Worm (Caenorhabditis elegans) whole organism, L4 larva: ENCODE data around the gene Y62E10A.24.

ENCODE experiments used
- F37D6.2 ChIP-seq: sonication (generic microtip); optimal IDR thresholded peaks from 2 replicates; lab custom pipeline; 2016; ENCODE audit warnings: mild to moderate bottlenecking, missing genetic modification characterization, missing compliant biosample characterization
- Y105C5A.15 ChIP-seq: fragments of 200-800 bp; sonication (Bioruptor generic); IDR thresholded peaks from 2 replicates; pipeline ENCODE4 v1.3.6; 2022; ENCODE audit warnings: missing genetic modification characterization, missing compliant biosample characterization
- Y75B8A.6 ChIP-seq: fragments of 200-800 bp; sonication (Bioruptor generic); IDR thresholded peaks from 2 replicates; pipeline ENCODE4 v1.3.6; 2022; ENCODE audit warnings: missing genetic modification reagents, missing genetic modification characterization, missing compliant biosample characterization
- arid-1 ChIP-seq: fragments of 200-800 bp; sonication (Bioruptor generic); conservative IDR thresholded peaks from 2 replicates; pipeline ENCODE4 v1.3.6; 2022; ENCODE audit warnings: missing genetic modification reagents, missing genetic modification characterization, missing compliant biosample characterization
- ceh-20 ChIP-seq: fragments of 200-800 bp; sonication (Bioruptor generic); IDR thresholded peaks from 2 replicates; pipeline ENCODE4 v1.3.6; 2022; ENCODE audit warnings: missing genetic modification reagents, missing genetic modification characterization, missing compliant biosample characterization
- cey-2 ChIP-seq: sonication (generic microtip); optimal IDR thresholded peaks from 3 replicates; lab custom pipeline; 2017; ENCODE audit warnings: missing genetic modification characterization, mild to moderate bottlenecking, missing compliant biosample characterization, antibody characterized with exemption, borderline replicate concordance; ENCODE audit not compliant: insufficient read depth
- daf-16 ChIP-seq, 3 experiments: sonication (generic microtip); optimal IDR thresholded peaks; 2 replicates each; lab custom pipeline; 2016 to 2017; ENCODE audit warnings: missing genetic modification characterization in 3 of 3, missing genetic modification reagents in 3 of 3, mild to moderate bottlenecking in 2 of 3, missing compliant biosample characterization in 2 of 3, missing biosample characterization in 1 of 3, moderate library complexity in 1 of 3
- daf-19 ChIP-seq: fragments of 200-800 bp; sonication (Bioruptor generic); conservative IDR thresholded peaks from 2 replicates; pipeline ENCODE4 v1.3.6; 2022; ENCODE audit warnings: missing genetic modification characterization, missing compliant biosample characterization
- dmd-8 ChIP-seq: fragments of 200-800 bp; sonication (Bioruptor generic); IDR thresholded peaks from 2 replicates; pipeline ENCODE4 v1.3.6; 2022; ENCODE audit warnings: missing genetic modification characterization, missing compliant biosample characterization
- duxl-1 ChIP-seq: sonication (generic microtip); optimal IDR thresholded peaks from 2 replicates; lab custom pipeline; 2016; ENCODE audit warnings: mild to moderate bottlenecking, missing genetic modification characterization, moderate library complexity, missing compliant biosample characterization; ENCODE audit not compliant: poor library complexity
- egl-43 ChIP-seq: fragments of 200-800 bp; sonication (Bioruptor generic); IDR thresholded peaks from 2 replicates; pipeline ENCODE4 v1.3.6; 2022; ENCODE audit warnings: missing genetic modification reagents, missing genetic modification characterization, missing compliant biosample characterization
- fkh-10 ChIP-seq: fragments of 150-350 bp; optimal IDR thresholded peaks from 2 replicates; lab custom pipeline; 2014; ENCODE audit warnings: missing biosample characterization, missing genetic modification reagents, missing genetic modification characterization
- fos-1 ChIP-seq: fragments of 150-350 bp; optimal IDR thresholded peaks from 2 replicates; lab custom pipeline; 2014; ENCODE audit warnings: missing biosample characterization, missing genetic modification characterization
- gei-8 ChIP-seq: fragments of 200-800 bp; sonication (Bioruptor generic); optimal IDR thresholded peaks from 2 replicates; lab custom pipeline; 2018; ENCODE audit warnings: mild to moderate bottlenecking, missing genetic modification characterization, missing compliant biosample characterization
- hif-1 ChIP-seq, 2 experiments: sonication (generic microtip); optimal IDR thresholded peaks; 2 replicates each; lab custom pipeline; 2016 to 2017; ENCODE audit warnings: missing compliant biosample characterization in 2 of 2, missing genetic modification characterization in 2 of 2, missing genetic modification reagents in 2 of 2, missing genotype in 2 of 2, mild to moderate bottlenecking in 1 of 2
- hlh-30 ChIP-seq: sonication (generic microtip); optimal IDR thresholded peaks from 2 replicates; lab custom pipeline; 2017; ENCODE audit warnings: antibody characterized with exemption, mild to moderate bottlenecking, missing genetic modification characterization, missing compliant biosample characterization; ENCODE audit not compliant: insufficient read depth
- hmg-1.1 ChIP-seq: fragments of 200-800 bp; sonication (Bioruptor generic); IDR thresholded peaks from 2 replicates; pipeline ENCODE4 v1.3.6; 2022; ENCODE audit warnings: missing genetic modification reagents, missing genetic modification characterization, missing compliant biosample characterization
- lim-7 ChIP-seq: fragments of 200-800 bp; sonication (Bioruptor generic); IDR thresholded peaks from 2 replicates; pipeline ENCODE4 v1.3.6; 2022; ENCODE audit warnings: missing genetic modification characterization, missing compliant biosample characterization
- lin-1 ChIP-seq: fragments of 200-800 bp; sonication (Bioruptor generic); IDR thresholded peaks from 2 replicates; pipeline ENCODE4 v1.3.6; 2022; ENCODE audit warnings: missing genetic modification reagents, missing genetic modification characterization, missing compliant biosample characterization
- lin-15B ChIP-seq: fragments of 150-350 bp; sonication (generic microtip); optimal IDR thresholded peaks from 3 replicates; lab custom pipeline; 2014; ENCODE audit warnings: missing biosample characterization, missing genetic modification characterization
- lin-38 ChIP-seq: fragments of 200-800 bp; sonication (Bioruptor generic); IDR thresholded peaks from 2 replicates; pipeline ENCODE4 v1.3.6; 2022; ENCODE audit warnings: missing genetic modification reagents, missing genetic modification characterization, missing compliant biosample characterization
- lir-3 ChIP-seq: sonication (generic microtip); optimal IDR thresholded peaks from 2 replicates; lab custom pipeline; 2016; ENCODE audit warnings: mild to moderate bottlenecking, missing genetic modification characterization, missing compliant biosample characterization
- madf-5 ChIP-seq, 2 experiments: fragments of 200-800 bp; sonication (Bioruptor generic); IDR thresholded peaks; 2 replicates each; pipeline ENCODE4 v1.3.6; 2022; ENCODE audit warnings: missing compliant biosample characterization in 2 of 2, missing genetic modification characterization in 2 of 2
- mep-1 ChIP-seq: fragments of 150-350 bp; sonication (generic microtip); optimal IDR thresholded peaks from 3 replicates; lab custom pipeline; 2014; ENCODE audit warnings: missing biosample characterization, missing genetic modification characterization
- mxl-2 ChIP-seq: fragments of 200-800 bp; sonication (Bioruptor generic); conservative IDR thresholded peaks from 2 replicates; pipeline ENCODE4 v1.3.6; 2022; ENCODE audit warnings: missing genetic modification reagents, missing genetic modification characterization, missing compliant biosample characterization
- nhr-10 ChIP-seq: fragments of 150-350 bp; optimal IDR thresholded peaks from 2 replicates; lab custom pipeline; 2014; ENCODE audit warnings: missing biosample characterization, missing genetic modification characterization
- nhr-102 ChIP-seq: sonication (generic microtip); optimal IDR thresholded peaks from 2 replicates; lab custom pipeline; 2016; ENCODE audit warnings: mild to moderate bottlenecking, missing genetic modification characterization, moderate library complexity, missing compliant biosample characterization
- nhr-11 ChIP-seq: fragments of 150-350 bp; optimal IDR thresholded peaks from 2 replicates; lab custom pipeline; 2014; ENCODE audit warnings: missing biosample characterization, missing genetic modification characterization
- nhr-111 ChIP-seq: fragments of 200-800 bp; sonication (Bioruptor generic); optimal IDR thresholded peaks from 2 replicates; lab custom pipeline; 2018; ENCODE audit warnings: mild to moderate bottlenecking, missing genetic modification characterization, missing compliant biosample characterization
- nhr-237 ChIP-seq: sonication (generic microtip); optimal IDR thresholded peaks from 2 replicates; lab custom pipeline; 2017; ENCODE audit warnings: missing biosample characterization, missing genetic modification characterization
- nhr-42 ChIP-seq: fragments of 200-800 bp; sonication (Bioruptor generic); IDR thresholded peaks from 2 replicates; pipeline ENCODE4 v1.3.6; 2022; ENCODE audit warnings: missing genetic modification characterization, missing compliant biosample characterization
- nhr-48 ChIP-seq: sonication (generic microtip); optimal IDR thresholded peaks from 2 replicates; lab custom pipeline; 2016; ENCODE audit warnings: mild to moderate bottlenecking, missing genetic modification characterization, missing compliant biosample characterization
- nhr-77 ChIP-seq: fragments of 150-350 bp; optimal IDR thresholded peaks from 2 replicates; lab custom pipeline; 2014; ENCODE audit warnings: missing biosample characterization, missing genetic modification characterization
- php-3 ChIP-seq: fragments of 200-800 bp; sonication (Bioruptor generic); IDR thresholded peaks from 2 replicates; pipeline ENCODE4 v1.3.6; 2022; ENCODE audit warnings: missing genetic modification reagents, missing genetic modification characterization, missing compliant biosample characterization
- sdz-12 ChIP-seq: fragments of 200-800 bp; sonication (Bioruptor generic); optimal IDR thresholded peaks from 2 replicates; lab custom pipeline; 2018; ENCODE audit warnings: mild to moderate bottlenecking, missing genetic modification characterization, missing compliant biosample characterization
- skn-1 ChIP-seq: fragments of 150-350 bp; optimal IDR thresholded peaks from 2 replicates; lab custom pipeline; 2014; ENCODE audit warnings: missing biosample characterization, missing genetic modification characterization
- snpc-1.2 ChIP-seq: fragments of 200-800 bp; sonication (Bioruptor generic); IDR thresholded peaks from 2 replicates; pipeline ENCODE4 v1.3.6; 2022; ENCODE audit warnings: missing genetic modification reagents, missing genetic modification characterization, missing compliant biosample characterization
- snpc-4 ChIP-seq: fragments of 150-350 bp; optimal IDR thresholded peaks from 2 replicates; lab custom pipeline; 2014; ENCODE audit warnings: missing biosample characterization, missing genetic modification characterization
- spr-1 ChIP-seq: sonication (generic microtip); optimal IDR thresholded peaks from 2 replicates; lab custom pipeline; 2016; ENCODE audit warnings: mild to moderate bottlenecking, missing genetic modification characterization, missing compliant biosample characterization
- spr-3 ChIP-seq: fragments of 200-800 bp; sonication (Bioruptor generic); optimal IDR thresholded peaks from 2 replicates; lab custom pipeline; 2018; ENCODE audit warnings: mild to moderate bottlenecking, missing genetic modification characterization, missing compliant biosample characterization
- tag-97 ChIP-seq: fragments of 200-800 bp; sonication (Bioruptor generic); IDR thresholded peaks from 2 replicates; pipeline ENCODE4 v1.3.6; 2022; ENCODE audit warnings: missing genetic modification characterization, missing compliant biosample characterization
- tra-1 ChIP-seq: fragments of 200-800 bp; sonication (Bioruptor generic); IDR thresholded peaks from 2 replicates; pipeline ENCODE4 v1.3.6; 2022; ENCODE audit warnings: missing genetic modification reagents, missing genetic modification characterization, missing compliant biosample characterization
- unc-130 ChIP-seq: sonication (generic microtip); optimal IDR thresholded peaks from 2 replicates; lab custom pipeline; 2016; ENCODE audit warnings: missing genetic modification reagents, missing genetic modification characterization, missing compliant biosample characterization
- zag-1 ChIP-seq: fragments of 150-350 bp; optimal IDR thresholded peaks from 2 replicates; lab custom pipeline; 2014; ENCODE audit warnings: missing biosample characterization, missing genetic modification characterization
- zfp-3 ChIP-seq: fragments of 200-800 bp; sonication (Bioruptor generic); conservative IDR thresholded peaks from 2 replicates; pipeline ENCODE4 v1.3.6; 2022; ENCODE audit warnings: missing genetic modification reagents, missing genetic modification characterization, missing compliant biosample characterization
- zip-11 ChIP-seq: fragments of 200-800 bp; sonication (Bioruptor generic); IDR thresholded peaks from 2 replicates; pipeline ENCODE4 v1.3.6; 2022; ENCODE audit warnings: missing genetic modification characterization, missing compliant biosample characterization
- ztf-11 ChIP-seq: fragments of 150-350 bp; optimal IDR thresholded peaks from 2 replicates; lab custom pipeline; 2014; ENCODE audit warnings: missing biosample characterization, missing genetic modification characterization
- ztf-7 ChIP-seq: fragments of 150-350 bp; optimal IDR thresholded peaks from 2 replicates; lab custom pipeline; 2014; ENCODE audit warnings: missing biosample characterization, missing genetic modification characterization

The Y62E10A.24 gene

ce11 chrIV:13388779-13389178, 18.3 kb downstream of the Y62E10A.24 start (continued):
- TF ChIP-seq gei-8 (GFP tag; lab: Kevin White, UChicago), result no peak
- TF ChIP-seq skn-1, result no peak
- peak; percentile 18 for TF ChIP-seq spr-3 (GFP tag; lab: Kevin White, UChicago)
- no peak for TF ChIP-seq cey-2 (tag; lab: Kevin White, UChicago)
- peak; percentile 81 for TF ChIP-seq daf-19 (GFP tag; lab: Robert Waterston, UW)
- no peak for TF ChIP-seq snpc-4 (tag; lab: Kevin White, UChicago)
- TF ChIP-seq php-3, result no peak
- no peak for TF ChIP-seq fos-1 (tag; lab: Kevin White, UChicago)
- TF ChIP-seq fkh-10 (GFP tag; lab: Kevin White, UChicago), result no peak
- TF ChIP-seq hif-1 (tag; optimal IDR thresholded peaks at IDR 0.05; lab: Kevin White, UChicago), result peak in 1 of 2 experiments; percentile 45
- peak; percentile 60 for TF ChIP-seq nhr-77 (tag; lab: Kevin White, UChicago)
- 0 out of 2 replicates have a peak, but pooled peaks have one; percentile 25 for TF ChIP-seq hmg-1.1 (GFP tag; lab: Robert Waterston, UW)
- no peak for TF ChIP-seq zag-1
- no peak for TF ChIP-seq F37D6.2 (tag; lab: Kevin White, UChicago)
- TF ChIP-seq zfp-3, result peak; percentile 80
- no peak for TF ChIP-seq nhr-237 (tag; lab: Kevin White, UChicago)
- no peak for TF ChIP-seq zip-11
- TF ChIP-seq nhr-11 (tag; lab: Kevin White, UChicago), result no peak
- TF ChIP-seq unc-130 (GFP tag; lab: Kevin White, UChicago), result no peak
- no peak for TF ChIP-seq lir-3 (tag; lab: Kevin White, UChicago)
- TF ChIP-seq ztf-7 (tag; lab: Kevin White, UChicago), result no peak
- TF ChIP-seq egl-43 (GFP tag; lab: Robert Waterston, UW), result no peak
- TF ChIP-seq arid-1 (GFP tag; lab: Robert Waterston, UW), result no peak; the same call in 1 of the 2 replicates
- peak; percentile 56 for TF ChIP-seq nhr-48 (tag; lab: Kevin White, UChicago)
- peak; percentile 49 for TF ChIP-seq nhr-102 (tag; lab: Kevin White, UChicago)
- no peak for TF ChIP-seq tra-1 (GFP tag; lab: Robert Waterston, UW)
- peak; percentile 48; the same call in 1 of the 2 replicates for TF ChIP-seq ceh-20
- TF ChIP-seq lin-38 (GFP tag; lab: Robert Waterston, UW), result peak; percentile 70
- TF ChIP-seq mxl-2 (GFP tag; lab: Robert Waterston, UW), result peak; percentile 54
- peak; percentile 65 for TF ChIP-seq hlh-30 (tag; lab: Kevin White, UChicago)
- TF ChIP-seq snpc-1.2 (GFP tag; lab: Robert Waterston, UW), result no peak
- no peak for TF ChIP-seq tag-97
- TF ChIP-seq mep-1 (tag; lab: Kevin White, UChicago), result peak; percentile 83
- peak; percentile 29 for TF ChIP-seq sdz-12 (GFP tag; lab: Kevin White, UChicago)
- TF ChIP-seq nhr-10 (tag; lab: Kevin White, UChicago), result peak; percentile 90
- TF ChIP-seq madf-5 (GFP tag; IDR thresholded peaks at IDR 0.05; lab: Robert Waterston, UW), result no peak
- peak in 1 of 2 experiments; percentile 7 for TF ChIP-seq daf-16 (GFP tag; optimal IDR thresholded peaks at IDR 0.05; lab: Kevin White, UChicago)
- no peak for TF ChIP-seq daf-16 (tag; optimal IDR thresholded peaks at IDR 0.05; lab: Kevin White, UChicago)
- TF ChIP-seq Y75B8A.6 (GFP tag; lab: Robert Waterston, UW), result no peak
- TF ChIP-seq lin-15B, result no peak

- TF ChIP-seq snpc-1.2 (GFP tag; lab: Robert Waterston, UW) (0 out of 2 replicates have a peak, but pooled peaks have one; percentile 11), zfp-3 (no peak), ztf-11 (no peak), egl-43 (GFP tag; lab: Robert Waterston, UW) (peak; percentile 67), duxl-1 (peak; percentile 34), dmd-8 (GFP tag; lab: Robert Waterston, UW) (0 out of 2 replicates have a peak, but pooled peaks have one; percentile 49), lim-7 (GFP tag; lab: Robert Waterston, UW) (no peak), nhr-111 (GFP tag; lab: Kevin White, UChicago) (peak; percentile 43), spr-1 (no peak), tra-1 (GFP tag; lab: Robert Waterston, UW) (0 out of 2 replicates have a peak, but pooled peaks have one; percentile 26), Y105C5A.15 (GFP tag; lab: Robert Waterston, UW) (0 out of 2 replicates have a peak, but pooled peaks have one; percentile 34), nhr-42 (peak; percentile 33; the same call in 1 of the 2 replicates), lin-1 (GFP tag; lab: Robert Waterston, UW) (peak; percentile 38; the same call in 1 of the 2 replicates), nhr-102 (tag; lab: Kevin White, UChicago) (no peak)
Observed at ce11 chrIV:13389237-13389636, 18.7 kb downstream of the Y62E10A.24 start.
